Fruit fly (Drosophila melanogaster): ENCODE data around the gene CG43348.

- TF ChIP-seq CG7357 (GFP tag; IDR thresholded peaks at IDR 0.05) (no peak), Hr78 (GFP tag; optimal IDR thresholded peaks at IDR 0.05) (no peak), br (optimal IDR thresholded peaks at IDR 0.05) (no peak), org-1 (GFP tag; optimal IDR thresholded peaks at IDR 0.05) (no peak), az2 (GFP tag; optimal IDR thresholded peaks at IDR 0.05) (no peak), Ptx1 (GFP tag; IDR thresholded peaks at IDR 0.05) (peak; percentile 44), Blimp-1 (GFP tag; optimal IDR thresholded peaks at IDR 0.05) (peak; percentile 6), dan (GFP tag; IDR thresholded peaks at IDR 0.05) (no peak), CG13296 (GFP tag; optimal IDR thresholded peaks at IDR 0.05) (no peak)
Observed at dm6 chr2L:1230691-1231090, 31.5 kb downstream of the CG43348 start.

Measured in whole organism, embryonic.